Worm (Caenorhabditis elegans) whole organism, L1 larva: ENCODE data around the gene C15H11.1.
A peak's percentile ranks its signal among the peaks of the same experiment; 100 is the strongest.

Experiments
- C04F5.9 ChIP-seq: sonication (generic microtip); optimal IDR thresholded peaks from 2 replicates; lab custom pipeline; 2016; ENCODE audit warnings: missing genetic modification characterization, missing compliant biosample characterization
- C16A3.4 ChIP-seq: fragments of 150-350 bp; optimal IDR thresholded peaks from 2 replicates; lab custom pipeline; 2014; ENCODE audit warnings: missing biosample characterization, missing genetic modification characterization
- C34B4.2 ChIP-seq: sonication (generic microtip); optimal IDR thresholded peaks from 2 replicates; lab custom pipeline; 2017; ENCODE audit warnings: mild to moderate bottlenecking, missing genetic modification characterization, missing compliant biosample characterization
- F16B12.6 ChIP-seq: fragments of 150-350 bp; optimal IDR thresholded peaks from 2 replicates; lab custom pipeline; 2014; ENCODE audit warnings: missing biosample characterization, missing genetic modification characterization
- aha-1 ChIP-seq: fragments of 150-350 bp; optimal IDR thresholded peaks from 2 replicates; lab custom pipeline; 2014; ENCODE audit warnings: missing biosample characterization, missing genetic modification characterization
- alr-1 ChIP-seq: fragments of 200-800 bp; sonication (Bioruptor generic); optimal IDR thresholded peaks from 2 replicates; lab custom pipeline; 2018; ENCODE audit warnings: borderline replicate concordance, mild to moderate bottlenecking, missing genetic modification characterization, missing compliant biosample characterization
- aly-2 ChIP-seq: fragments of 150-350 bp; optimal IDR thresholded peaks from 2 replicates; lab custom pipeline; 2014; ENCODE audit warnings: missing biosample characterization, missing genetic modification characterization
- ama-1 ChIP-seq: fragments of 150-350 bp; optimal IDR thresholded peaks from 2 replicates; lab custom pipeline; 2014
- ceh-63 ChIP-seq: fragments of 200-800 bp; sonication (Bioruptor generic); optimal IDR thresholded peaks from 2 replicates; lab custom pipeline; 2018; ENCODE audit warnings: mild to moderate bottlenecking, missing genetic modification characterization, missing compliant biosample characterization
- ceh-88 ChIP-seq: fragments of 200-800 bp; sonication (Bioruptor generic); IDR thresholded peaks from 2 replicates; pipeline ENCODE4 v1.3.6; 2022; ENCODE audit warnings: missing genetic modification characterization, missing compliant biosample characterization
- ces-1 ChIP-seq: fragments of 150-350 bp; optimal IDR thresholded peaks from 2 replicates; lab custom pipeline; 2014; ENCODE audit warnings: missing biosample characterization, missing genetic modification reagents, missing genetic modification characterization
- dsc-1 ChIP-seq: sonication (generic microtip); optimal IDR thresholded peaks from 2 replicates; lab custom pipeline; 2016; ENCODE audit warnings: mild to moderate bottlenecking, missing genetic modification characterization, missing compliant biosample characterization
- egl-13 ChIP-seq: sonication (generic microtip); optimal IDR thresholded peaks from 2 replicates; lab custom pipeline; 2016; ENCODE audit warnings: missing genotype, missing genetic modification reagents, missing genetic modification characterization, missing compliant biosample characterization
- egl-27 ChIP-seq, 2 experiments: fragments of 150-350 bp in 1 of 2; sonication (generic microtip); optimal IDR thresholded peaks; 3 replicates each; lab custom pipeline; 2017 to 2018; ENCODE audit warnings: missing biosample characterization in 2 of 2, missing genetic modification characterization in 2 of 2, missing genetic modification reagents in 2 of 2
- elt-2 ChIP-seq: sonication (generic microtip); optimal IDR thresholded peaks from 2 replicates; lab custom pipeline; 2016; ENCODE audit warnings: missing genetic modification characterization, mild to moderate bottlenecking, inconsistent platforms, missing compliant biosample characterization, missing genetic modification reagents
- elt-3 ChIP-seq, 6 experiments: fragments of 150-350 bp in 1 of 6; sonication (generic microtip); optimal IDR thresholded peaks; 2 replicates each; lab custom pipeline; 2017 to 2018; ENCODE audit warnings: missing biosample characterization in 6 of 6, missing genetic modification characterization in 6 of 6, inconsistent platforms in 1 of 6
- fkh-10 ChIP-seq: sonication (generic microtip); optimal IDR thresholded peaks from 2 replicates; lab custom pipeline; 2017; ENCODE audit warnings: missing biosample characterization, missing genetic modification reagents, missing genetic modification characterization
- fkh-4 ChIP-seq: sonication (generic microtip); optimal IDR thresholded peaks from 2 replicates; lab custom pipeline; 2016; ENCODE audit warnings: missing compliant biosample characterization, missing genetic modification characterization, borderline replicate concordance
- fkh-8 ChIP-seq: sonication (generic microtip); optimal IDR thresholded peaks from 2 replicates; lab custom pipeline; 2016; ENCODE audit warnings: mild to moderate bottlenecking, missing genetic modification characterization, missing compliant biosample characterization
- fos-1 ChIP-seq: fragments of 150-350 bp; optimal IDR thresholded peaks from 2 replicates; lab custom pipeline; 2014; ENCODE audit warnings: missing biosample characterization, missing genetic modification characterization
- hlh-17 ChIP-seq: fragments of 200-800 bp; sonication (Bioruptor generic); optimal IDR thresholded peaks from 2 replicates; lab custom pipeline; 2018; ENCODE audit warnings: missing genetic modification characterization, mild to moderate bottlenecking, missing compliant biosample characterization, moderate library complexity, borderline replicate concordance
- hpl-2 ChIP-seq: fragments of 150-350 bp; optimal IDR thresholded peaks from 2 replicates; lab custom pipeline; 2014; ENCODE audit warnings: missing biosample characterization, missing genetic modification reagents, missing genetic modification characterization
- irx-1 ChIP-seq: sonication (generic microtip); optimal IDR thresholded peaks from 2 replicates; lab custom pipeline; 2016; ENCODE audit warnings: missing genetic modification characterization, missing compliant biosample characterization
- isw-1 ChIP-seq: fragments of 200-800 bp; sonication (Bioruptor generic); IDR thresholded peaks from 2 replicates; pipeline ENCODE4 v1.3.6; 2022; ENCODE audit warnings: missing genetic modification characterization, missing compliant biosample characterization
- lin-13 ChIP-seq: fragments of 150-350 bp; optimal IDR thresholded peaks from 2 replicates; lab custom pipeline; 2014; ENCODE audit warnings: missing biosample characterization, missing genetic modification reagents, missing genetic modification characterization
- lin-35 ChIP-seq, 2 experiments: fragments of 150-350 bp; optimal IDR thresholded peaks; 2 replicates each; lab custom pipeline; 2014; ENCODE audit warnings: missing biosample characterization in 2 of 2, missing genetic modification characterization in 2 of 2, missing genetic modification reagents in 2 of 2
- lir-3 ChIP-seq: sonication (generic microtip); optimal IDR thresholded peaks from 2 replicates; lab custom pipeline; 2016; ENCODE audit warnings: mild to moderate bottlenecking, missing genetic modification characterization, moderate library complexity, missing compliant biosample characterization; ENCODE audit not compliant: poor library complexity
- mdl-1 ChIP-seq, 2 experiments: fragments of 150-350 bp; optimal IDR thresholded peaks; 2 replicates each; lab custom pipeline; 2014 to 2017; ENCODE audit warnings: missing biosample characterization in 2 of 2, missing genetic modification characterization in 2 of 2, inconsistent platforms in 1 of 2
- mef-2 ChIP-seq: fragments of 150-350 bp; optimal IDR thresholded peaks from 2 replicates; lab custom pipeline; 2014; ENCODE audit warnings: missing biosample characterization, missing genetic modification characterization
- mep-1 ChIP-seq: fragments of 150-350 bp; optimal IDR thresholded peaks from 2 replicates; lab custom pipeline; 2014; ENCODE audit warnings: missing biosample characterization, missing genetic modification characterization
- nhr-11 ChIP-seq: fragments of 150-350 bp; optimal IDR thresholded peaks from 2 replicates; lab custom pipeline; 2014; ENCODE audit warnings: missing biosample characterization, missing genetic modification characterization
- nhr-12 ChIP-seq: sonication (generic microtip); optimal IDR thresholded peaks from 2 replicates; lab custom pipeline; 2017; ENCODE audit warnings: missing biosample characterization, missing genetic modification characterization
- nhr-237 ChIP-seq: fragments of 150-350 bp; optimal IDR thresholded peaks from 2 replicates; lab custom pipeline; 2014; ENCODE audit warnings: missing biosample characterization, missing genetic modification characterization
- nhr-47 ChIP-seq: sonication (generic microtip); optimal IDR thresholded peaks from 2 replicates; lab custom pipeline; 2016; ENCODE audit warnings: mild to moderate bottlenecking, missing genetic modification characterization, moderate library complexity, missing compliant biosample characterization
- nhr-77 ChIP-seq: fragments of 150-350 bp; optimal IDR thresholded peaks from 2 replicates; lab custom pipeline; 2014; ENCODE audit warnings: missing biosample characterization, missing genetic modification characterization
- nhr-84 ChIP-seq: sonication (generic microtip); optimal IDR thresholded peaks from 2 replicates; lab custom pipeline; 2017; ENCODE audit warnings: missing biosample characterization, missing genetic modification characterization
- pag-3 ChIP-seq: sonication (generic microtip); optimal IDR thresholded peaks from 2 replicates; lab custom pipeline; 2017; ENCODE audit warnings: missing genetic modification characterization, mild to moderate bottlenecking, missing compliant biosample characterization, antibody characterized with exemption, borderline replicate concordance; ENCODE audit not compliant: insufficient read depth
- pqm-1 ChIP-seq: sonication (generic microtip); optimal IDR thresholded peaks from 3 replicates; lab custom pipeline; 2017; ENCODE audit warnings: missing biosample characterization, missing genetic modification characterization
- rnt-1 ChIP-seq: sonication (generic microtip); optimal IDR thresholded peaks from 2 replicates; lab custom pipeline; 2016; ENCODE audit warnings: mild to moderate bottlenecking, missing genetic modification characterization, moderate library complexity, missing compliant biosample characterization
- snpc-4 ChIP-seq: fragments of 150-350 bp; optimal IDR thresholded peaks from 2 replicates; lab custom pipeline; 2014; ENCODE audit warnings: missing biosample characterization, missing genetic modification characterization
- snu-23 ChIP-seq: sonication (generic microtip); optimal IDR thresholded peaks from 2 replicates; lab custom pipeline; 2016; ENCODE audit warnings: missing genetic modification characterization, missing compliant biosample characterization
- sox-4 ChIP-seq: sonication (generic microtip); optimal IDR thresholded peaks from 2 replicates; lab custom pipeline; 2016; ENCODE audit warnings: missing genetic modification characterization, missing compliant biosample characterization
- sptf-1 ChIP-seq: fragments of 150-350 bp; optimal IDR thresholded peaks from 2 replicates; lab custom pipeline; 2014; ENCODE audit warnings: missing biosample characterization, missing genetic modification characterization
- sup-37 ChIP-seq: fragments of 200-800 bp; sonication (Bioruptor generic); optimal IDR thresholded peaks from 2 replicates; lab custom pipeline; 2018; ENCODE audit warnings: mild to moderate bottlenecking, missing genetic modification characterization, missing compliant biosample characterization
- swsn-7 ChIP-seq: sonication (generic microtip); optimal IDR thresholded peaks from 2 replicates; lab custom pipeline; 2016; ENCODE audit warnings: missing genetic modification characterization, missing compliant biosample characterization
- tlp-1 ChIP-seq: fragments of 150-350 bp; optimal IDR thresholded peaks from 2 replicates; lab custom pipeline; 2014; ENCODE audit warnings: missing biosample characterization, missing genetic modification characterization
- unc-130 ChIP-seq: fragments of 150-350 bp; optimal IDR thresholded peaks from 2 replicates; lab custom pipeline; 2017; ENCODE audit warnings: missing biosample characterization, missing genetic modification characterization, inconsistent platforms
- unc-30 ChIP-seq: sonication (generic microtip); optimal IDR thresholded peaks from 2 replicates; lab custom pipeline; 2017; ENCODE audit warnings: missing biosample characterization, missing genetic modification characterization
- unc-98 ChIP-seq: fragments of 200-800 bp; sonication (Bioruptor generic); IDR thresholded peaks from 2 replicates; pipeline ENCODE4 v1.3.6; 2022; ENCODE audit warnings: missing genetic modification characterization, missing compliant biosample characterization
- xbp-1 ChIP-seq: sonication (generic microtip); optimal IDR thresholded peaks from 2 replicates; lab custom pipeline; 2016; ENCODE audit warnings: missing genetic modification characterization, missing compliant biosample characterization
- zip-4 ChIP-seq: fragments of 200-800 bp; sonication (Bioruptor generic); optimal IDR thresholded peaks from 2 replicates; lab custom pipeline; 2018; ENCODE audit warnings: mild to moderate bottlenecking, missing genetic modification characterization, moderate library complexity, missing compliant biosample characterization
- ztf-11 ChIP-seq, 2 experiments: sonication (generic microtip); optimal IDR thresholded peaks; 2 replicates each; lab custom pipeline; 2016 to 2017; ENCODE audit warnings: missing genetic modification characterization in 2 of 2, missing biosample characterization in 1 of 2, missing compliant biosample characterization in 1 of 2

C15H11.1 gene

DNA sequence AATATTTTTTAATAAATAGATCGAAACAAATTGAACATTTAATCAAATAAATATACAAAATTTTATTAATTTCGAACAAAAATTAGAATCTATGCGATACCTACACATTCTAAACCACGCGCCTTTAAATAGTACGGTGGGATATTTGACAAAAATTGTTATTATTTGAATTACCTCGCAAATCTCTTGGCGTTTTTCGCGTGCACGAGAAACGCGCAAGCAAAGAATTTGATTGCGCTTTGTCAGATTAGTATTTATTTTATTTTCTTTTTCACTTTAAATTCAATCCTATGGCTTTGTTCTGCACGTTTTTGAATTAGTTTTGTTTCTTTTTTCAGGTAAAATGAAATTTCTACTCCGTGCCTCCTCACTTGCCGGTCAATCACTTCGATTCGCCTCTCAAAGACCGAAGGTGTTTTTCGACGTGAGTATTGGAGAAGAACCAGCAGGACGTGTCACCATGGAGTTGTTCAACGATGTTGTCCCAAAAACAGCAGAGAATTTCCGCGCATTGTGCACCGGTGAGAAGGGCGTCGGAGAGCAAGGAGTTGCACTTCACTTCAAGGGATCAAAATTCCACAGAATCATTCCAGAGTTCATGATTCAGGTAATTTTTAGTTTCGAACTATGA, 37.8 kb upstream of the C15H11.1 start, which contains the start of gene cyn-1 (continued):
- TF ChIP-seq sox-4 (peak; percentile 67), nhr-11 (peak; percentile 52), zip-4 (GFP tag; lab: Kevin White, UChicago) (peak; percentile 67), unc-30 (tag; lab: Kevin White, UChicago) (no peak), nhr-84 (tag; lab: Kevin White, UChicago) (no peak), elt-2 (tag; lab: Kevin White, UChicago) (peak; percentile 45), C16A3.4 (peak; percentile 88), isw-1 (GFP tag; lab: Robert Waterston, UW) (peak; percentile 77), nhr-12 (tag; lab: Kevin White, UChicago) (no peak), unc-98 (GFP tag; lab: Robert Waterston, UW) (no peak), fkh-4 (tag; lab: Kevin White, UChicago) (peak; percentile 27), mep-1 (tag; lab: Kevin White, UChicago) (peak; percentile 96), fkh-8 (peak; percentile 63), sptf-1 (tag; lab: Kevin White, UChicago) (no peak), nhr-47 (tag; lab: Kevin White, UChicago) (peak; percentile 93), C04F5.9 (peak; percentile 63), ztf-11 (tag; optimal IDR thresholded peaks at IDR 0.05; lab: Kevin White, UChicago) (peak in 1 of 2 experiments; percentile 69), hlh-17 (GFP tag; lab: Kevin White, UChicago) (no peak), alr-1 (tag; lab: Kevin White, UChicago) (peak; percentile 8), aly-2 (peak; percentile 91), mdl-1 (tag; optimal IDR thresholded peaks at IDR 0.05; lab: Kevin White, UChicago) (peak in 1 of 2 experiments; percentile 63), ama-1 (peak; percentile 66), pqm-1 (tag; lab: Kevin White, UChicago) (no peak), lir-3 (tag; lab: Kevin White, UChicago) (peak; percentile 46), tlp-1 (tag; lab: Kevin White, UChicago) (no peak), C34B4.2 (tag; lab: Kevin White, UChicago) (no peak), pag-3 (tag; lab: Kevin White, UChicago) (no peak), xbp-1 (tag; lab: Kevin White, UChicago) (peak; percentile 90), rnt-1 (tag; lab: Kevin White, UChicago) (peak; percentile 89), ceh-63 (no peak), fos-1 (tag; lab: Kevin White, UChicago) (peak; percentile 71), lin-35 (GFP tag; optimal IDR thresholded peaks at IDR 0.05; lab: Kevin White, UChicago) (peak; percentile 98), fkh-10 (peak; percentile 67), F16B12.6 (tag; lab: Kevin White, UChicago) (peak; percentile 58), nhr-77 (tag; lab: Kevin White, UChicago) (peak; percentile 71), irx-1 (peak; percentile 78), egl-27 (tag; optimal IDR thresholded peaks at IDR 0.05; lab: Kevin White, UChicago) (no peak), swsn-7 (peak; percentile 91), hpl-2 (GFP tag; lab: Kevin White, UChicago) (no peak), aha-1 (tag; lab: Kevin White, UChicago) (peak; percentile 29), snpc-4 (tag; lab: Kevin White, UChicago) (peak; percentile 83), elt-3 (tag; optimal IDR thresholded peaks at IDR 0.05; lab: Kevin White, UChicago) (peak in 2 of 6 experiments; percentile 81 to 83), dsc-1 (tag; lab: Kevin White, UChicago) (peak; percentile 85), egl-13 (tag; lab: Kevin White, UChicago) (peak; percentile 76), ceh-88 (peak; percentile 54), ces-1 (no peak), unc-130 (tag; lab: Kevin White, UChicago) (peak; percentile 83), nhr-237 (tag; lab: Kevin White, UChicago) (peak; percentile 26), lin-13 (GFP tag; lab: Kevin White, UChicago) (peak; percentile 77), snu-23 (GFP tag; lab: Kevin White, UChicago) (peak; percentile 91), mef-2 (tag; lab: Kevin White, UChicago) (no peak), sup-37 (GFP tag; lab: Kevin White, UChicago) (peak; percentile 9)
